Fruit fly (Drosophila melanogaster) whole organism, adult: ENCODE measurements around the gene kirre.

ENCODE experiments used
- CG11617 ChIP-seq: fragments of 200-800 bp; sonication (Bioruptor generic); optimal IDR thresholded peaks from 2 replicates; lab custom pipeline; 2017; ENCODE audit warnings: mild to moderate bottlenecking, missing biosample characterization, missing genetic modification reagents, missing genetic modification characterization
- CG14711 ChIP-seq: fragments of 200-800 bp; sonication (Bioruptor generic); optimal IDR thresholded peaks from 2 replicates; lab custom pipeline; 2018; ENCODE audit warnings: missing biosample characterization, mild to moderate bottlenecking, missing genetic modification characterization, moderate library complexity
- CG1620 ChIP-seq: fragments of 200-800 bp; sonication (Bioruptor generic); optimal IDR thresholded peaks from 2 replicates; lab custom pipeline; 2016; ENCODE audit warnings: missing biosample characterization, missing genetic modification characterization
- CG33017 ChIP-seq: fragments of 200-800 bp; sonication (Bioruptor generic); optimal IDR thresholded peaks from 2 replicates; lab custom pipeline; 2018; ENCODE audit warnings: missing biosample characterization, mild to moderate bottlenecking, missing genetic modification characterization, moderate library complexity
- CG5204 ChIP-seq: fragments of 200-800 bp; sonication (Bioruptor generic); optimal IDR thresholded peaks from 2 replicates; lab custom pipeline; 2016; ENCODE audit warnings: missing biosample characterization, missing genetic modification characterization
- CG7101 ChIP-seq: fragments of 200-800 bp; sonication (Bioruptor generic); optimal IDR thresholded peaks from 2 replicates; lab custom pipeline; 2018; ENCODE audit warnings: missing biosample characterization, mild to moderate bottlenecking, missing genetic modification characterization, moderate library complexity
- Crg-1 ChIP-seq: fragments of 200-800 bp; sonication (Bioruptor generic); optimal IDR thresholded peaks from 2 replicates; lab custom pipeline; 2016; ENCODE audit warnings: missing biosample characterization, missing genetic modification characterization
- Mnt ChIP-seq: fragments of 200-800 bp; sonication (Bioruptor generic); optimal IDR thresholded peaks from 2 replicates; lab custom pipeline; 2016; ENCODE audit warnings: missing biosample characterization, mild to moderate bottlenecking, missing genetic modification characterization
- cnc ChIP-seq, 2 experiments: fragments of >200 bp; optimal IDR thresholded peaks; 2 replicates each; lab custom pipeline; 2017
- kay ChIP-seq: fragments of 200-800 bp; sonication (Bioruptor generic); peaks from one replicate; lab custom pipeline; 2016; ENCODE audit warnings: missing biosample characterization, missing genetic modification characterization, borderline replicate concordance
- pad ChIP-seq: fragments of 200-800 bp; sonication (Bioruptor generic); optimal IDR thresholded peaks from 3 replicates; lab custom pipeline; 2017; ENCODE audit warnings: missing biosample characterization, missing genetic modification characterization, mild to moderate bottlenecking, moderate library complexity, missing genetic modification reagents
- tj ChIP-seq: fragments of 200-800 bp; sonication (Bioruptor generic); optimal IDR thresholded peaks from 3 replicates; lab custom pipeline; 2017; ENCODE audit warnings: missing biosample characterization, mild to moderate bottlenecking, missing genetic modification characterization, moderate library complexity
- toe ChIP-seq: fragments of 200-800 bp; sonication (Bioruptor generic); optimal IDR thresholded peaks from 2 replicates; lab custom pipeline; 2016; ENCODE audit warnings: missing biosample characterization, missing genetic modification characterization

DNA sequence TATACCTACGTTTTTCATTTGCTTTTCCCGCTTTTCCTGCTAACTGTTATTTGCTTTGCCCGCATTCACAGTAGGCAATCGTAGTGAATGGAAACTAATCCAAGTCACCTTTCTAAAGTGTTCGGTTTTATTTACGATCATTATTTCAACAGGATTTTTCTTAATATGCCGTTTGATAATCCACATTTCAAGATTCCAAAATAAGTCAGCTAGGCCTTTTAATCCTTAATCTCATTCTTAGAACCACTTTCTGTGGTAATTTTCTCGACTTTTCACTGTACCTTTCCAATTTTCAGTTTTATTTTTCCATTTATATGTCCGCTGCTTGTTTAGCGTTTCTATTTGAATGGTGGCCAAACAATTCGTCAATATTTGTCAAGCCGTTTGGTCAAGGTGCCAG is 350.7 kb downstream of the kirre start:
- TF ChIP-seq CG7101 (tag; lab: Kevin White, UChicago) (no peak), tj (GFP tag; lab: Kevin White, UChicago) (no peak), cnc (optimal IDR thresholded peaks at IDR 0.05; lab: Kevin White, UChicago) (no peak), Mnt (no peak), CG33017 (tag; lab: Kevin White, UChicago) (no peak), pad (no peak), toe (GFP tag; lab: Kevin White, UChicago) (no peak), CG1620 (GFP tag; lab: Kevin White, UChicago) (no peak), CG11617 (GFP tag; lab: Kevin White, UChicago) (no peak), CG5204 (GFP tag; lab: Kevin White, UChicago) (no peak), CG14711 (tag; lab: Kevin White, UChicago) (no peak), kay (GFP tag; lab: Kevin White, UChicago) (no peak), Crg-1 (no peak)
